Fruit fly (Drosophila melanogaster): Measurements from ENCODE around the gene RpL15.

Gene RpL15

DNA sequence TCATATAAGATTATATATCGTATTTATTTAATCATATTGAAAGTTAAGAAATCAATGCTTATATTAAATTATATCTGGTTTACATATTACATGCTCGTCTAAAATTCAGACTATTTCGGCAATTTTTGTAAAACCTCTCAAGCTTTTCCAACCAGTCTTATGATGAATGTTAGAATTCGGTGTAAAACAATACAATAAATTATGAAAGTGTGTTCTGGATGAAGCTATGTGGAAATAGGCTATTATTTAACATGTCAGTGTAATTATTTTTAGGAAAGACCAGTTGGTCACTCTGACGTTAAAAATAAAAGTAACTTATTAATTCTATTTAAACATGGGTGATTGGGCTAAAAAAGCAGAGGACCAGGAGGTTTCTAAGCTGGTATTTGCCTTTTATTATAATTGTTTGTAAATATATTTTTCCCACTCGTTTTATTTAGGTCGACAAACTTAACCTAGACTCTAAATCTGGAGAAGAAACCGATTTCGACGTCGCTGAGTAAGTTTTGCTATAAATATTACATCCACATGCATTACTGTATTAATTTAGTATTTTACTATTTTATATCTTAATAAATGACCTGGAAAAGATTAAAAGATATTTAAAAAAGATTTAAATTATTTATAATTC is 12.1 kb downstream of the RpL15 start, which contains the start of gene Dbp80:
TSS of gene Dbp80 (plus strand) at position 276 of the 631 bp plus-strand sequence.
- TF ChIP-seq HLH106 (tag; optimal IDR thresholded peaks at IDR 0.05) (no peak), sv (GFP tag; optimal IDR thresholded peaks at IDR 0.05) (no peak), N (GFP tag; optimal IDR thresholded peaks at IDR 0.05) (peak; percentile 87), lola (GFP tag; optimal IDR thresholded peaks at IDR 0.05) (no peak), CrebA (GFP tag; optimal IDR thresholded peaks at IDR 0.05; ENCODE audit: borderline replicate concordance) (no peak), woc (GFP tag; optimal IDR thresholded peaks at IDR 0.05) (peak; percentile 22), Hr78 (GFP tag; optimal IDR thresholded peaks at IDR 0.05) (peak; percentile 66), GATAd (GFP tag; optimal IDR thresholded peaks at IDR 0.05) (no peak), OdsH (GFP tag; optimal IDR thresholded peaks at IDR 0.05) (no peak)
